Worm (Caenorhabditis elegans) whole organism, L4 larva: ENCODE results near the gene K02A2.5.

Experiments used
- F37D6.2 ChIP-seq: sonication (generic microtip); optimal IDR thresholded peaks from 2 replicates; lab custom pipeline; 2016; ENCODE audit warnings: mild to moderate bottlenecking, missing genetic modification characterization, missing compliant biosample characterization
- T20F7.1 ChIP-seq: fragments of 200-800 bp; sonication (Bioruptor generic); optimal IDR thresholded peaks from 2 replicates; lab custom pipeline; 2018; ENCODE audit warnings: mild to moderate bottlenecking, missing genetic modification characterization, missing compliant biosample characterization
- T26A8.4 ChIP-seq: fragments of 200-800 bp; sonication (Bioruptor generic); IDR thresholded peaks from 2 replicates; pipeline ENCODE4 v1.3.6; 2022; ENCODE audit warnings: missing genetic modification characterization, missing compliant biosample characterization
- Y5F2A.4 ChIP-seq: fragments of 200-800 bp; sonication (Bioruptor generic); optimal IDR thresholded peaks from 2 replicates; lab custom pipeline; 2018; ENCODE audit warnings: mild to moderate bottlenecking, missing genetic modification characterization, missing compliant biosample characterization
- aha-1 ChIP-seq: fragments of 150-350 bp; peaks from one replicate; lab custom pipeline; 2014; ENCODE audit warnings: missing biosample characterization, missing genetic modification characterization
- ceh-28 ChIP-seq: fragments of 150-350 bp; optimal IDR thresholded peaks from 2 replicates; lab custom pipeline; 2014; ENCODE audit warnings: missing biosample characterization, missing genetic modification reagents, missing genetic modification characterization
- cey-2 ChIP-seq: sonication (generic microtip); optimal IDR thresholded peaks from 3 replicates; lab custom pipeline; 2017; ENCODE audit warnings: missing genetic modification characterization, mild to moderate bottlenecking, missing compliant biosample characterization, antibody characterized with exemption, borderline replicate concordance; ENCODE audit not compliant: insufficient read depth
- daf-16 ChIP-seq, 3 experiments: sonication (generic microtip); optimal IDR thresholded peaks; 2 replicates each; lab custom pipeline; 2016 to 2017; ENCODE audit warnings: missing genetic modification characterization in 3 of 3, missing genetic modification reagents in 3 of 3, mild to moderate bottlenecking in 2 of 3, missing compliant biosample characterization in 2 of 3, missing biosample characterization in 1 of 3, moderate library complexity in 1 of 3
- daf-8 ChIP-seq: fragments of 200-800 bp; sonication (Bioruptor generic); IDR thresholded peaks from 2 replicates; pipeline ENCODE4 v1.3.6; 2022; ENCODE audit warnings: missing genetic modification characterization, missing compliant biosample characterization
- dmd-8 ChIP-seq: fragments of 200-800 bp; sonication (Bioruptor generic); IDR thresholded peaks from 2 replicates; pipeline ENCODE4 v1.3.6; 2022; ENCODE audit warnings: missing genetic modification characterization, missing compliant biosample characterization
- dpl-1 ChIP-seq: fragments of 150-350 bp; optimal IDR thresholded peaks from 2 replicates; lab custom pipeline; 2014; ENCODE audit warnings: missing biosample characterization, missing genetic modification reagents, missing genetic modification characterization
- duxl-1 ChIP-seq: sonication (generic microtip); optimal IDR thresholded peaks from 2 replicates; lab custom pipeline; 2016; ENCODE audit warnings: mild to moderate bottlenecking, missing genetic modification characterization, moderate library complexity, missing compliant biosample characterization; ENCODE audit not compliant: poor library complexity
- dve-1 ChIP-seq: sonication (generic microtip); optimal IDR thresholded peaks from 2 replicates; lab custom pipeline; 2017; ENCODE audit warnings: antibody characterized with exemption, mild to moderate bottlenecking, missing genetic modification characterization, missing compliant biosample characterization; ENCODE audit not compliant: insufficient read depth
- egl-43 ChIP-seq: fragments of 200-800 bp; sonication (Bioruptor generic); IDR thresholded peaks from 2 replicates; pipeline ENCODE4 v1.3.6; 2022; ENCODE audit warnings: missing genetic modification reagents, missing genetic modification characterization, missing compliant biosample characterization
- fkh-10 ChIP-seq: fragments of 150-350 bp; optimal IDR thresholded peaks from 2 replicates; lab custom pipeline; 2014; ENCODE audit warnings: missing biosample characterization, missing genetic modification reagents, missing genetic modification characterization
- fos-1 ChIP-seq: fragments of 150-350 bp; optimal IDR thresholded peaks from 2 replicates; lab custom pipeline; 2014; ENCODE audit warnings: missing biosample characterization, missing genetic modification characterization
- hlh-11 ChIP-seq: fragments of 200-800 bp; sonication (Bioruptor generic); optimal IDR thresholded peaks from 2 replicates; lab custom pipeline; 2018; ENCODE audit warnings: mild to moderate bottlenecking, missing genetic modification characterization, missing compliant biosample characterization
- hlh-30 ChIP-seq: sonication (generic microtip); optimal IDR thresholded peaks from 2 replicates; lab custom pipeline; 2017; ENCODE audit warnings: antibody characterized with exemption, mild to moderate bottlenecking, missing genetic modification characterization, missing compliant biosample characterization; ENCODE audit not compliant: insufficient read depth
- hmg-1.1 ChIP-seq: fragments of 200-800 bp; sonication (Bioruptor generic); IDR thresholded peaks from 2 replicates; pipeline ENCODE4 v1.3.6; 2022; ENCODE audit warnings: missing genetic modification reagents, missing genetic modification characterization, missing compliant biosample characterization
- lin-38 ChIP-seq: fragments of 200-800 bp; sonication (Bioruptor generic); IDR thresholded peaks from 2 replicates; pipeline ENCODE4 v1.3.6; 2022; ENCODE audit warnings: missing genetic modification reagents, missing genetic modification characterization, missing compliant biosample characterization
- madf-5 ChIP-seq, 2 experiments: fragments of 200-800 bp; sonication (Bioruptor generic); IDR thresholded peaks; 2 replicates each; pipeline ENCODE4 v1.3.6; 2022; ENCODE audit warnings: missing compliant biosample characterization in 2 of 2, missing genetic modification characterization in 2 of 2
- mdl-1 ChIP-seq, 2 experiments: fragments of 150-350 bp in 1 of 2; sonication (generic microtip) in 1 of 2; optimal IDR thresholded peaks; 2 replicates each; lab custom pipeline; 2014 to 2017; ENCODE audit warnings: missing biosample characterization in 2 of 2, missing genetic modification characterization in 2 of 2
- mdt-29 ChIP-seq: fragments of 200-800 bp; sonication (Bioruptor generic); IDR thresholded peaks from 2 replicates; pipeline ENCODE4 v1.3.6; 2022; ENCODE audit warnings: missing genetic modification reagents, missing genetic modification characterization, missing compliant biosample characterization
- mep-1 ChIP-seq: fragments of 150-350 bp; sonication (generic microtip); optimal IDR thresholded peaks from 3 replicates; lab custom pipeline; 2014; ENCODE audit warnings: missing biosample characterization, missing genetic modification characterization
- mxl-3 ChIP-seq: fragments of 200-800 bp; sonication (Bioruptor generic); optimal IDR thresholded peaks from 2 replicates; lab custom pipeline; 2018; ENCODE audit warnings: mild to moderate bottlenecking, missing genetic modification characterization, missing compliant biosample characterization
- nhr-25 ChIP-seq: sonication (generic microtip); optimal IDR thresholded peaks from 2 replicates; lab custom pipeline; 2017; ENCODE audit warnings: missing genetic modification characterization, mild to moderate bottlenecking, missing compliant biosample characterization, antibody characterized with exemption, moderate library complexity, borderline replicate concordance; ENCODE audit not compliant: insufficient read depth
- nhr-28 ChIP-seq: fragments of 150-350 bp; optimal IDR thresholded peaks from 2 replicates; lab custom pipeline; 2014; ENCODE audit warnings: missing biosample characterization, missing genetic modification characterization
- nhr-48 ChIP-seq: sonication (generic microtip); optimal IDR thresholded peaks from 2 replicates; lab custom pipeline; 2016; ENCODE audit warnings: mild to moderate bottlenecking, missing genetic modification characterization, missing compliant biosample characterization
- pha-4 ChIP-seq, 2 experiments: fragments of 150-350 bp in 1 of 2; fragments of 200-800 bp in 1 of 2; sonication (Bioruptor generic) in 1 of 2; IDR thresholded peaks in 1 of 2; optimal IDR thresholded peaks in 1 of 2; 2 replicates each; pipeline versions ENCODE4 v1.3.6 to Lab custom; 2014 to 2022; ENCODE audit warnings: missing genetic modification characterization in 2 of 2, missing genetic modification reagents in 2 of 2, missing biosample characterization in 1 of 2, missing compliant biosample characterization in 1 of 2
- pqm-1 ChIP-seq: sonication (generic microtip); optimal IDR thresholded peaks from 2 replicates; lab custom pipeline; 2017; ENCODE audit warnings: missing biosample characterization, missing genetic modification characterization
- rbr-2 ChIP-seq: sonication (generic microtip); optimal IDR thresholded peaks from 2 replicates; lab custom pipeline; 2016; ENCODE audit warnings: missing genotype, missing genetic modification characterization, missing compliant biosample characterization
- spr-1 ChIP-seq: sonication (generic microtip); optimal IDR thresholded peaks from 2 replicates; lab custom pipeline; 2016; ENCODE audit warnings: mild to moderate bottlenecking, missing genetic modification characterization, missing compliant biosample characterization
- spr-3 ChIP-seq: fragments of 200-800 bp; sonication (Bioruptor generic); optimal IDR thresholded peaks from 2 replicates; lab custom pipeline; 2018; ENCODE audit warnings: mild to moderate bottlenecking, missing genetic modification characterization, missing compliant biosample characterization
- unc-130 ChIP-seq: sonication (generic microtip); optimal IDR thresholded peaks from 2 replicates; lab custom pipeline; 2016; ENCODE audit warnings: missing genetic modification reagents, missing genetic modification characterization, missing compliant biosample characterization
- unc-62 ChIP-seq, 3 experiments: fragments of 150-350 bp in 1 of 3; sonication (generic microtip); optimal IDR thresholded peaks in 2 of 3; peaks in 1 of 3; 1 replicate in 1 of 3; 2 replicates in 2 of 3; lab custom pipeline; 2014 to 2017; ENCODE audit warnings: missing biosample characterization in 3 of 3, missing genetic modification characterization in 3 of 3, missing genetic modification reagents in 3 of 3, missing genotype in 1 of 3
- vab-7 ChIP-seq: fragments of 200-800 bp; sonication (Bioruptor generic); IDR thresholded peaks from 2 replicates; pipeline ENCODE4 v1.3.6; 2022; ENCODE audit warnings: missing genetic modification reagents, missing genetic modification characterization, missing compliant biosample characterization
- zfp-2 ChIP-seq: sonication (generic microtip); optimal IDR thresholded peaks from 2 replicates; lab custom pipeline; 2016; ENCODE audit warnings: mild to moderate bottlenecking, missing genetic modification characterization, missing compliant biosample characterization

The K02A2.5 gene

DNA sequence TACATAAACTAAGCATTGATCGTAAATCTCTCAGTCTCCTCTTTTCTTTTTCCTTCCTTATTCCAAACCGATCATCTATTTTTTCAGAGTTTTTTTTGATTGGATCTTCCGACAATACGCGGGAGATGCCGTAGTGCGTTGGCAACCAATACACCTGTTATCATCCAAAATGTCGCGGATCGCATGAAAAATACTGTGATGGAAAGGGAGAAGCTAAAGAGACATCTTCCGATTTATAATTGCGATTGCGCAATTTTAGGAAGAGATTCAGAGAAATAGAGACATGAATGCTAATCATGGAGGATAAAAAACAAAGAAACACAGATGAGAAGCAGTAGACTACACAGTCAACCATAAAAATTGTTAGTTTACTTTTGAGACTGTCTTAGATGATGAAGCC lies 5.4 kb downstream of the K02A2.5 start:
- no peak for TF ChIP-seq egl-43 (GFP tag; lab: Robert Waterston, UW)
- TF ChIP-seq spr-1 (tag; lab: Kevin White, UChicago): peak; percentile 15
- peak; percentile 65 for TF ChIP-seq nhr-48
- TF ChIP-seq spr-3 (GFP tag; lab: Kevin White, UChicago): no peak
- TF ChIP-seq hlh-11 (tag; lab: Kevin White, UChicago): peak; percentile 48

DNA sequence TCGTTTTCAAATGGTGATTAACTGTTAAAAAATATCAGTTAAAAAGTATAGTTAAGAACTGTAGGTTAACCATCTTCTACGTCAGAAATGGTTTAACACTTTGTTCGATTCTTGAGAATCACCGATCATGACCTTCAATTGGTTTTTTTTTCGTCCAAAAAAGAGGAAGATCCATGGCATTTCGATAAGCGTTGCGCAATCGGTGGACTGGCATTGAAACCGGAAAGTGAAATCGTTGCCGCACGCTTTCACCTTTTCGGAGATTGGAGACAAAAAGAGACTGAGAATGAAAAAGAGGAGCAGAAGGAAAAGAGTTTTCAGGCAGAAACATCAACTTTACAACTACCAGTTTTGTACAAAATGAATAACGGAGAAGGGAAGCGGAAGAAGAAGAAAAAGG lies 6.6 kb downstream of the K02A2.5 start:
- TF ChIP-seq unc-130 (GFP tag; lab: Kevin White, UChicago) (no peak), nhr-28 (peak; percentile 56), mep-1 (tag; lab: Kevin White, UChicago) (peak; percentile 44), T20F7.1 (no peak), nhr-25 (peak; percentile 69), cey-2 (tag; lab: Kevin White, UChicago) (peak; percentile 23), hlh-11 (tag; lab: Kevin White, UChicago) (peak; percentile 46), unc-62 (GFP tag; optimal IDR thresholded peaks at IDR 0.05 in 1 of 2; lab: Kevin White, UChicago) (peak in 1 of 2 experiments; percentile 56), unc-62 (tag; optimal IDR thresholded peaks at IDR 0.05; lab: Kevin White, UChicago) (no peak), daf-8 (GFP tag; lab: Robert Waterston, UW) (no peak), madf-5 (GFP tag; IDR thresholded peaks at IDR 0.05; lab: Robert Waterston, UW) (0 out of 4 replicates have a peak, but pooled peaks of 1 of the 2 experiments have one; percentile 37), mdl-1 (tag; optimal IDR thresholded peaks at IDR 0.05; lab: Kevin White, UChicago) (peak in 1 of 2 experiments; percentile 43)

DNA sequence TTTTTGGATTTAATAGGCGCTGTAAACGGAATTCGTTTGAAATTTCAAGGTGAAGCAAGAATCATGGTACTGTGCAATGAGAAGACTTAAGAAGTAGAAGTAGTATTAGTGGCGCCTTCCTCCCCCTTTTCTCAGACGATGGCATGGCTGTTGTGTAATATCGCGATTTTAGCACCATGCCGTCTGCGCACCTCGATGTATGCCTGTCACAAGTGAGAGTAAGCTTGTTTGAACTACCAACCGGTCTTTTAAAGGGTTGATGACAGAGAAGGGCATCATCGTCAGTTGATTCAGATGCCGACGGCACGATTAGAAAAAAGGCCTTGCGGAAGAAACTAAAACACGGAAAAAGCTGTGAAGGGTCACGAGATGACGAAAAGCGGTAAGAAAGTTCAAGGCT lies 7.8 kb downstream of the K02A2.5 start:
- no peak for TF ChIP-seq dve-1 (tag; lab: Kevin White, UChicago)
- no peak for TF ChIP-seq vab-7 (GFP tag; lab: Robert Waterston, UW)
- TF ChIP-seq T26A8.4 (GFP tag; lab: Robert Waterston, UW): peak; percentile 20; the same call in 1 of the 2 replicates
- TF ChIP-seq hmg-1.1 (GFP tag; lab: Robert Waterston, UW): no peak
- no peak for TF ChIP-seq pha-4 (GFP tag; IDR thresholded peaks at IDR 0.05; lab: Robert Waterston, UW)
- no peak for TF ChIP-seq pha-4 (tag; optimal IDR thresholded peaks at IDR 0.05; lab: Kevin White, UChicago)
- TF ChIP-seq madf-5 (GFP tag; IDR thresholded peaks at IDR 0.05; lab: Robert Waterston, UW): no peak
- peak; percentile 61 for TF ChIP-seq mxl-3
- no peak for TF ChIP-seq daf-16 (GFP tag; optimal IDR thresholded peaks at IDR 0.05; lab: Kevin White, UChicago)
- TF ChIP-seq daf-16 (tag; optimal IDR thresholded peaks at IDR 0.05; lab: Kevin White, UChicago): no peak
- peak; percentile 1 for TF ChIP-seq mep-1 (tag; lab: Kevin White, UChicago)
- no peak for TF ChIP-seq duxl-1
- no peak for TF ChIP-seq Y5F2A.4 (GFP tag; lab: Kevin White, UChicago)
- no peak for TF ChIP-seq rbr-2 (tag; lab: Kevin White, UChicago)
- TF ChIP-seq aha-1 (tag; lab: Kevin White, UChicago): peak; percentile 73
- TF ChIP-seq unc-62 (GFP tag; optimal IDR thresholded peaks at IDR 0.05 in 1 of 2; lab: Kevin White, UChicago): peak in 1 of 2 experiments; percentile 61
- TF ChIP-seq unc-62 (tag; optimal IDR thresholded peaks at IDR 0.05; lab: Kevin White, UChicago): no peak
- TF ChIP-seq lin-38 (GFP tag; lab: Robert Waterston, UW): no peak
- no peak for TF ChIP-seq dmd-8 (GFP tag; lab: Robert Waterston, UW)
- peak; percentile 71 for TF ChIP-seq hlh-11 (tag; lab: Kevin White, UChicago)
- no peak for TF ChIP-seq fkh-10
- TF ChIP-seq hlh-30 (tag; lab: Kevin White, UChicago): peak; percentile 51
- peak; percentile 8 for TF ChIP-seq nhr-48
- TF ChIP-seq dpl-1 (GFP tag; lab: Kevin White, UChicago): no peak
- no peak for TF ChIP-seq pqm-1 (tag; lab: Kevin White, UChicago)
- no peak for TF ChIP-seq F37D6.2 (tag; lab: Kevin White, UChicago)
- no peak for TF ChIP-seq fos-1 (tag; lab: Kevin White, UChicago)
- peak; percentile 52 for TF ChIP-seq nhr-25
- no peak for TF ChIP-seq mdt-29 (GFP tag; lab: Robert Waterston, UW)
- no peak for TF ChIP-seq zfp-2 (tag; lab: Kevin White, UChicago)
- TF ChIP-seq ceh-28 (tag; lab: Kevin White, UChicago): no peak
